Worm (Caenorhabditis elegans): ENCODE results near the gene F49H12.2.

DNA sequence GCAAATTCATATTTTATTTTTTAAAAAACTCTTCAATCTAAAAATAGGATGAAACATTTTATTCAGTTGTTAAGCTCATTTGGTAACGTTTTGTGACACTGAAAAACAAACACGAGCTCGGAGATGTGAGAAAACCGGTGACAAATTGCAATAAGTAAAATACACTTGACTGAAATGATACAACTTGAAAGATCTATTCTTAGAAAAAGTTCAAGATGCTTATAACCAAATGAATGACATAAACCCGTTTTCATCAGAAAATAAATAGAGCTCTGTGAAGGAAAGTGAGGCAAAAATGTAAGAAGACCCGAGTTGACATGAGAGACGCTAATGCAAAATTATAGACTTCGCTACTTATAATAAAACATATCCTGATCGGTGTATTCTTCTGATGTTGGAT lies 45.7 kb upstream of the F49H12.2 start, which contains the start of gene smex-2:
- TF ChIP-seq egl-5 (tag; optimal IDR thresholded peaks at IDR 0.05) (no peak), aly-2 (tag; optimal IDR thresholded peaks at IDR 0.05) (no peak), lsy-12 (tag; optimal IDR thresholded peaks at IDR 0.05) (no peak), skn-1 (tag; optimal IDR thresholded peaks at IDR 0.05) (no peak), ama-1 (optimal IDR thresholded peaks at IDR 0.05) (no peak), pqm-1 (tag; optimal IDR thresholded peaks at IDR 0.05) (no peak), lin-39 (tag; optimal IDR thresholded peaks at IDR 0.05) (no peak), snpc-4 (tag; optimal IDR thresholded peaks at IDR 0.05) (no peak), nhr-25 (tag; optimal IDR thresholded peaks at IDR 0.05) (no peak), fkh-10 (GFP tag; optimal IDR thresholded peaks at IDR 0.05) (no peak), mml-1 (tag; optimal IDR thresholded peaks at IDR 0.05) (no peak), ceh-28 (tag; optimal IDR thresholded peaks at IDR 0.05) (no peak)
